Fruit fly (Drosophila melanogaster) whole organism, embryonic: ENCODE data around the gene mio.
A peak's percentile ranks its signal among the peaks of the same experiment; 100 is the strongest.

Source experiments
- BtbVII ChIP-seq: fragments of 200-800 bp; sonication (Bioruptor generic); optimal IDR thresholded peaks from 3 replicates; lab custom pipeline; 2017; ENCODE audit warnings: missing biosample characterization, mild to moderate bottlenecking, missing genetic modification characterization
- CG10959 ChIP-seq: fragments of 200-800 bp; sonication (Bioruptor generic); IDR thresholded peaks from 2 replicates; pipeline ENCODE4 v1.3.6; 2022; ENCODE audit warnings: missing biosample characterization, missing genetic modification characterization
- CG11093 ChIP-seq: fragments of 200-800 bp; sonication (Bioruptor generic); IDR thresholded peaks from 3 replicates; pipeline ENCODE4 v1.3.6; 2022; ENCODE audit warnings: missing biosample characterization, missing genetic modification characterization
- CG12236 ChIP-seq: fragments of 200-800 bp; sonication (Bioruptor generic); optimal IDR thresholded peaks from 2 replicates; lab custom pipeline; 2016; ENCODE audit warnings: missing biosample characterization, missing genetic modification characterization
- CG12299 ChIP-seq: fragments of 200-800 bp; sonication (Bioruptor generic); optimal IDR thresholded peaks from 2 replicates; lab custom pipeline; 2018; ENCODE audit warnings: missing biosample characterization, mild to moderate bottlenecking, missing genetic modification characterization
- CG12769 ChIP-seq: fragments of 200-800 bp; sonication (Bioruptor generic); optimal IDR thresholded peaks from 2 replicates; lab custom pipeline; 2019; ENCODE audit warnings: missing biosample characterization, mild to moderate bottlenecking, missing genetic modification characterization, moderate library complexity
- CG13123 ChIP-seq: fragments of 200-800 bp; sonication (Bioruptor generic); optimal IDR thresholded peaks from 2 replicates; lab custom pipeline; 2016; ENCODE audit warnings: missing biosample characterization, missing genetic modification characterization
- CG13624 ChIP-seq: fragments of 200-800 bp; sonication (Bioruptor generic); optimal IDR thresholded peaks from 2 replicates; lab custom pipeline; 2016; ENCODE audit warnings: missing biosample characterization, missing genetic modification characterization
- CG14014 ChIP-seq: fragments of 200-800 bp; sonication (Bioruptor generic); IDR thresholded peaks from 2 replicates; pipeline ENCODE4 v1.3.6; 2022; ENCODE audit warnings: missing biosample characterization, missing genetic modification characterization
- CG17359 ChIP-seq: fragments of 200-800 bp; sonication (Bioruptor generic); optimal IDR thresholded peaks from 3 replicates; lab custom pipeline; 2018; ENCODE audit warnings: missing biosample characterization, mild to moderate bottlenecking, missing genetic modification characterization, moderate library complexity
- CG17829 ChIP-seq: fragments of 200-800 bp; optimal IDR thresholded peaks from 2 replicates; lab custom pipeline; 2019; ENCODE audit warnings: missing biosample characterization, mild to moderate bottlenecking, missing genetic modification characterization, moderate library complexity
- CG18764 ChIP-seq: fragments of 200-800 bp; sonication (Bioruptor generic); optimal IDR thresholded peaks from 3 replicates; lab custom pipeline; 2016; ENCODE audit warnings: missing biosample characterization, missing genetic modification characterization
- CG2678 ChIP-seq: fragments of 200-800 bp; sonication (Bioruptor generic); optimal IDR thresholded peaks from 3 replicates; lab custom pipeline; 2019; ENCODE audit warnings: missing biosample characterization, mild to moderate bottlenecking, missing genetic modification characterization, moderate library complexity
- CG2875 ChIP-seq: fragments of 200-800 bp; sonication (Bioruptor generic); optimal IDR thresholded peaks from 2 replicates; lab custom pipeline; 2017; ENCODE audit warnings: missing biosample characterization, mild to moderate bottlenecking, missing genetic modification characterization, missing genetic modification reagents
- CG3163 ChIP-seq: fragments of 200-800 bp; sonication (Bioruptor generic); optimal IDR thresholded peaks from 3 replicates; lab custom pipeline; 2016; ENCODE audit warnings: missing biosample characterization, missing genetic modification characterization
- CG33557 ChIP-seq: fragments of 200-800 bp; sonication (Bioruptor generic); optimal IDR thresholded peaks from 2 replicates; lab custom pipeline; 2019; ENCODE audit warnings: missing biosample characterization, mild to moderate bottlenecking, missing genetic modification characterization, moderate library complexity
- CG3838 ChIP-seq: fragments of 200-800 bp; sonication (Bioruptor generic); optimal IDR thresholded peaks from 3 replicates; lab custom pipeline; 2016; ENCODE audit warnings: missing biosample characterization, missing genetic modification characterization
- CG4424 ChIP-seq: fragments of 200-800 bp; sonication (Bioruptor generic); optimal IDR thresholded peaks from 3 replicates; lab custom pipeline; 2016; ENCODE audit warnings: missing biosample characterization, missing genetic modification characterization
- CG9817 ChIP-seq: fragments of 200-800 bp; sonication (Bioruptor generic); optimal IDR thresholded peaks from 2 replicates; lab custom pipeline; 2018; ENCODE audit warnings: missing biosample characterization, mild to moderate bottlenecking, missing genetic modification characterization, moderate library complexity
- CHES-1-like ChIP-seq: fragments of 200-800 bp; sonication (Bioruptor generic); optimal IDR thresholded peaks from 2 replicates; lab custom pipeline; 2016; ENCODE audit warnings: missing biosample characterization, missing genetic modification characterization
- CTCF ChIP-seq: fragments of 200-800 bp; sonication (Bioruptor generic); optimal IDR thresholded peaks from 2 replicates; lab custom pipeline; 2017; ENCODE audit warnings: missing biosample characterization, mild to moderate bottlenecking, missing genetic modification characterization, moderate library complexity
- Camta ChIP-seq: fragments of 200-800 bp; sonication (Bioruptor generic); optimal IDR thresholded peaks from 2 replicates; lab custom pipeline; 2016; ENCODE audit warnings: missing biosample characterization, missing genetic modification characterization
- Dp ChIP-seq: fragments of 200-800 bp; sonication (Bioruptor generic); optimal IDR thresholded peaks from 2 replicates; lab custom pipeline; 2018; ENCODE audit warnings: missing biosample characterization, mild to moderate bottlenecking, missing genetic modification characterization, moderate library complexity
- HLH4C ChIP-seq: fragments of 200-800 bp; sonication (Bioruptor generic); IDR thresholded peaks from 3 replicates; pipeline ENCODE4 v1.3.6; 2022; ENCODE audit warnings: missing biosample characterization, missing genetic modification characterization; ENCODE audit not compliant: partially characterized antibody
- Hand ChIP-seq: fragments of 200-800 bp; sonication (Bioruptor generic); optimal IDR thresholded peaks from 2 replicates; lab custom pipeline; 2017; ENCODE audit warnings: mild to moderate bottlenecking, missing biosample characterization, missing genetic modification reagents, missing genetic modification characterization
- Hr51 ChIP-seq, 2 experiments: fragments of 200-800 bp; sonication (Bioruptor generic); optimal IDR thresholded peaks; 2 replicates in 1 of 2; 3 replicates in 1 of 2; lab custom pipeline; 2016 to 2018; ENCODE audit warnings: missing biosample characterization in 2 of 2, missing genetic modification characterization in 2 of 2, mild to moderate bottlenecking in 1 of 2, moderate library complexity in 1 of 2
- Max ChIP-seq: fragments of 200-800 bp; sonication (Bioruptor generic); optimal IDR thresholded peaks from 2 replicates; lab custom pipeline; 2016; ENCODE audit warnings: missing biosample characterization, mild to moderate bottlenecking, missing genetic modification characterization
- Meics ChIP-seq: fragments of 200-800 bp; sonication (Bioruptor generic); optimal IDR thresholded peaks from 2 replicates; lab custom pipeline; 2017; ENCODE audit warnings: missing biosample characterization, mild to moderate bottlenecking, missing genetic modification characterization
- PHDP ChIP-seq: fragments of 200-800 bp; sonication (Bioruptor generic); optimal IDR thresholded peaks from 3 replicates; lab custom pipeline; 2018; ENCODE audit warnings: missing biosample characterization, mild to moderate bottlenecking, missing genetic modification characterization, moderate library complexity
- Side ChIP-seq: fragments of 200-800 bp; sonication (Bioruptor generic); optimal IDR thresholded peaks from 2 replicates; lab custom pipeline; 2016; ENCODE audit warnings: missing biosample characterization, missing genetic modification characterization
- Sox100B ChIP-seq: fragments of 200-800 bp; sonication (Bioruptor generic); optimal IDR thresholded peaks from 3 replicates; lab custom pipeline; 2018; ENCODE audit warnings: missing biosample characterization, mild to moderate bottlenecking, missing genetic modification characterization
- Tbp ChIP-seq: fragments of >200 bp; optimal IDR thresholded peaks from 2 replicates; lab custom pipeline; 2018; ENCODE audit warnings: missing biosample characterization, missing genetic modification characterization
- az2 ChIP-seq: fragments of 200-800 bp; sonication (Bioruptor generic); optimal IDR thresholded peaks from 3 replicates; lab custom pipeline; 2016; ENCODE audit warnings: missing biosample characterization, missing genetic modification characterization
- br ChIP-seq: fragments of >200 bp; optimal IDR thresholded peaks from 2 replicates; lab custom pipeline; 2017
- dimm ChIP-seq: fragments of 200-800 bp; sonication (Bioruptor generic); IDR thresholded peaks from 2 replicates; pipeline ENCODE4 v1.3.6; 2022; ENCODE audit warnings: missing biosample characterization, missing genetic modification characterization
- gsb ChIP-seq: fragments of 200-800 bp; sonication (Bioruptor generic); IDR thresholded peaks from 2 replicates; pipeline ENCODE4 v1.3.6; 2022; ENCODE audit warnings: missing biosample characterization, missing genetic modification characterization
- kay ChIP-seq: fragments of 200-800 bp; sonication (Bioruptor generic); optimal IDR thresholded peaks from 2 replicates; lab custom pipeline; 2016; ENCODE audit warnings: missing biosample characterization, missing genetic modification characterization
- knrl ChIP-seq: fragments of 200-800 bp; sonication (Bioruptor generic); IDR thresholded peaks from 3 replicates; pipeline ENCODE4 v1.3.6; 2022; ENCODE audit warnings: missing biosample characterization, missing genetic modification characterization; ENCODE audit not compliant: partially characterized antibody
- lov ChIP-seq, 2 experiments: fragments of 200-800 bp in 1 of 2; fragments of >200 bp in 1 of 2; sonication (Bioruptor generic) in 1 of 2; IDR thresholded peaks in 1 of 2; optimal IDR thresholded peaks in 1 of 2; 2 replicates in 1 of 2; 3 replicates in 1 of 2; pipeline versions ENCODE4 v1.3.6 to Lab custom; 2017 to 2022; ENCODE audit warnings: missing biosample characterization in 1 of 2, missing genetic modification characterization in 1 of 2
- nerfin-1 ChIP-seq: fragments of 200-800 bp; sonication (Bioruptor generic); optimal IDR thresholded peaks from 3 replicates; lab custom pipeline; 2019; ENCODE audit warnings: missing biosample characterization, mild to moderate bottlenecking, missing genetic modification characterization, moderate library complexity
- nom ChIP-seq: fragments of 200-800 bp; sonication (Bioruptor generic); optimal IDR thresholded peaks from 2 replicates; lab custom pipeline; 2017; ENCODE audit warnings: missing biosample characterization, missing genetic modification characterization, mild to moderate bottlenecking, moderate library complexity, missing genetic modification reagents
- pfk ChIP-seq: fragments of 200-800 bp; sonication (Bioruptor generic); optimal IDR thresholded peaks from 2 replicates; lab custom pipeline; 2018; ENCODE audit warnings: missing biosample characterization, mild to moderate bottlenecking, missing genetic modification characterization, moderate library complexity
- phol ChIP-seq: fragments of 200-800 bp; sonication (Bioruptor generic); optimal IDR thresholded peaks from 3 replicates; lab custom pipeline; 2018; ENCODE audit warnings: missing biosample characterization, mild to moderate bottlenecking, missing genetic modification characterization, moderate library complexity
- pita ChIP-seq: fragments of 200-800 bp; sonication (Bioruptor generic); optimal IDR thresholded peaks from 2 replicates; lab custom pipeline; 2017; ENCODE audit warnings: missing biosample characterization, mild to moderate bottlenecking, missing genetic modification characterization
- pros ChIP-seq: fragments of 200-800 bp; sonication (Bioruptor generic); optimal IDR thresholded peaks from 3 replicates; lab custom pipeline; 2019; ENCODE audit warnings: missing biosample characterization, mild to moderate bottlenecking, missing genetic modification characterization, moderate library complexity
- repo ChIP-seq: fragments of 200-800 bp; sonication (Bioruptor generic); optimal IDR thresholded peaks from 2 replicates; lab custom pipeline; 2016; ENCODE audit warnings: missing biosample characterization, missing genetic modification characterization
- slou ChIP-seq: fragments of 200-800 bp; sonication (Bioruptor generic); optimal IDR thresholded peaks from 3 replicates; lab custom pipeline; 2016; ENCODE audit warnings: missing biosample characterization, missing genetic modification characterization

mio gene

dm6 chr2L:2226259-2227121 lies 9.4 kb downstream of the mio start, which contains the start of the genes CG15387 and sau (continued):
- peak; percentile 73 for TF ChIP-seq CG18764 (GFP tag; lab: Kevin White, UChicago)
- TF ChIP-seq PHDP (tag; lab: Kevin White, UChicago), result peak; percentile 89
- peak; percentile 90 for TF ChIP-seq CHES-1-like (GFP tag; lab: Kevin White, UChicago)
- peak; percentile 84 to 85 for TF ChIP-seq Hr51 (GFP tag; optimal IDR thresholded peaks at IDR 0.05; lab: Kevin White, UChicago)
- peak; percentile 75 for TF ChIP-seq repo

- peak; percentile 59 for TF ChIP-seq CG2678 (tag; lab: Kevin White, UChicago)
- TF ChIP-seq pita, result no peak
- no peak for TF ChIP-seq Camta (GFP tag; lab: Kevin White, UChicago)
- TF ChIP-seq Sox100B (GFP tag; lab: Kevin White, UChicago), result peak; percentile 47
- peak; percentile 2 for TF ChIP-seq CG9817
- TF ChIP-seq Dp, result no peak
- peak; percentile 34 for TF ChIP-seq gsb
- no peak for TF ChIP-seq CG3838 (GFP tag; lab: Kevin White, UChicago)
- TF ChIP-seq CG14014, result peak; percentile 53; the same call in 1 of the 2 replicates
- no peak for TF ChIP-seq lov (optimal IDR thresholded peaks at IDR 0.05; lab: Kevin White, UChicago)
- peak; percentile 25; the same call in 1 of the 3 replicates for TF ChIP-seq lov (GFP tag; IDR thresholded peaks at IDR 0.05; lab: Robert Waterston, UW)
- no peak for TF ChIP-seq Hand (GFP tag; lab: Kevin White, UChicago)
- no peak for TF ChIP-seq pfk
- no peak for TF ChIP-seq CG11093 (GFP tag; lab: Robert Waterston, UW)
- TF ChIP-seq CG4424 (GFP tag; lab: Kevin White, UChicago), result peak; percentile 34
- peak; percentile 35 for TF ChIP-seq BtbVII (GFP tag; lab: Kevin White, UChicago)
- TF ChIP-seq CG12299, result no peak
- TF ChIP-seq CG12769 (tag; lab: Kevin White, UChicago), result peak; percentile 34
- TF ChIP-seq HLH4C, result no peak
- no peak for TF ChIP-seq CG10959
- no peak for TF ChIP-seq CG12236 (GFP tag; lab: Kevin White, UChicago)
- peak; percentile 65 for TF ChIP-seq CG17359 (tag; lab: Kevin White, UChicago)
- no peak for TF ChIP-seq slou
- no peak for TF ChIP-seq dimm
- no peak for TF ChIP-seq CG3163 (GFP tag; lab: Kevin White, UChicago)
- peak; percentile 33 for TF ChIP-seq az2 (GFP tag; lab: Kevin White, UChicago)
- no peak for TF ChIP-seq CG13624 (GFP tag; lab: Kevin White, UChicago)
- TF ChIP-seq nom (GFP tag; lab: Kevin White, UChicago), result peak; percentile 49
- TF ChIP-seq Meics (GFP tag; lab: Kevin White, UChicago), result peak; percentile 27
- TF ChIP-seq CG13123 (GFP tag; lab: Kevin White, UChicago), result no peak
- peak; percentile 6 for TF ChIP-seq Side
- no peak for TF ChIP-seq Max
- peak; percentile 54 for TF ChIP-seq CG2875 (GFP tag; lab: Kevin White, UChicago)
- no peak for TF ChIP-seq kay
- no peak for TF ChIP-seq Tbp (GFP tag; lab: Kevin White, UChicago)
- TF ChIP-seq knrl (GFP tag; lab: Robert Waterston, UW), result no peak
- TF ChIP-seq br (lab: Kevin White, UChicago), result no peak
- TF ChIP-seq CG33557 (GFP tag; lab: Kevin White, UChicago), result no peak
- peak; percentile 0 for TF ChIP-seq pros (GFP tag; lab: Kevin White, UChicago)
- no peak for TF ChIP-seq CTCF (GFP tag; lab: Kevin White, UChicago)
- no peak for TF ChIP-seq nerfin-1 (tag; lab: Kevin White, UChicago)
- peak; percentile 51 for TF ChIP-seq phol (tag; lab: Kevin White, UChicago)
- no peak for TF ChIP-seq CG17829
Measured at dm6 chr2L:2227316-2227715, 10.2 kb downstream of the mio start.
